Worm (Caenorhabditis elegans) whole organism, late embryonic: ENCODE measurements around the gene T22H9.1.

Experiments
- C08G9.2 ChIP-seq: sonication (generic microtip); optimal IDR thresholded peaks from 2 replicates; lab custom pipeline; 2016; ENCODE audit warnings: mild to moderate bottlenecking, missing genetic modification characterization, moderate library complexity, missing compliant biosample characterization
- C38D4.7 ChIP-seq: fragments of 200-800 bp; sonication (Bioruptor generic); optimal IDR thresholded peaks from 2 replicates; lab custom pipeline; 2018; ENCODE audit warnings: mild to moderate bottlenecking, missing genetic modification characterization, moderate library complexity, missing compliant biosample characterization
- F13H6.1 ChIP-seq: sonication (generic microtip); optimal IDR thresholded peaks from 2 replicates; lab custom pipeline; 2016; ENCODE audit warnings: missing genetic modification characterization, missing compliant biosample characterization
- K02D7.2 ChIP-seq: sonication (generic microtip); optimal IDR thresholded peaks from 2 replicates; lab custom pipeline; 2017; ENCODE audit warnings: mild to moderate bottlenecking, missing genetic modification characterization, missing compliant biosample characterization
- ceh-14 ChIP-seq: sonication (generic microtip); optimal IDR thresholded peaks from 2 replicates; lab custom pipeline; 2016; ENCODE audit warnings: missing genotype, missing genetic modification characterization, missing compliant biosample characterization
- ceh-18 ChIP-seq: sonication (generic microtip); optimal IDR thresholded peaks from 2 replicates; lab custom pipeline; 2016; ENCODE audit warnings: missing genetic modification characterization, missing compliant biosample characterization
- ceh-19 ChIP-seq: fragments of 200-800 bp; sonication (Bioruptor generic); optimal IDR thresholded peaks from 2 replicates; lab custom pipeline; 2018; ENCODE audit warnings: mild to moderate bottlenecking, missing genetic modification characterization, missing compliant biosample characterization
- ceh-2 ChIP-seq: sonication (generic microtip); optimal IDR thresholded peaks from 2 replicates; lab custom pipeline; 2016; ENCODE audit warnings: missing genotype, missing genetic modification characterization, missing compliant biosample characterization
- ceh-22 ChIP-seq: sonication (generic microtip); optimal IDR thresholded peaks from 2 replicates; lab custom pipeline; 2017; ENCODE audit warnings: missing biosample characterization, missing genetic modification characterization
- ceh-30 ChIP-seq: fragments of 150-350 bp; optimal IDR thresholded peaks from 2 replicates; lab custom pipeline; 2014; ENCODE audit warnings: missing biosample characterization, missing genetic modification characterization
- ceh-31 ChIP-seq: sonication (generic microtip); optimal IDR thresholded peaks from 2 replicates; lab custom pipeline; 2016; ENCODE audit warnings: missing genetic modification characterization, missing compliant biosample characterization
- ceh-45 ChIP-seq: fragments of 200-800 bp; sonication (Bioruptor generic); IDR thresholded peaks from 2 replicates; pipeline ENCODE4 v1.3.6; 2022; ENCODE audit warnings: missing genetic modification reagents, missing genetic modification characterization, missing compliant biosample characterization
- che-1 ChIP-seq: sonication (generic microtip); optimal IDR thresholded peaks from 2 replicates; lab custom pipeline; 2016; ENCODE audit warnings: mild to moderate bottlenecking, missing genetic modification characterization, missing compliant biosample characterization
- dmd-4 ChIP-seq: sonication (generic microtip); optimal IDR thresholded peaks from 2 replicates; lab custom pipeline; 2016; ENCODE audit warnings: borderline replicate concordance, missing genetic modification characterization, missing compliant biosample characterization
- elt-4 ChIP-seq: sonication (generic microtip); optimal IDR thresholded peaks from 2 replicates; lab custom pipeline; 2016; ENCODE audit warnings: missing genetic modification characterization, missing compliant biosample characterization
- eyg-1 ChIP-seq: sonication (generic microtip); optimal IDR thresholded peaks from 2 replicates; lab custom pipeline; 2016; ENCODE audit warnings: missing genotype, missing genetic modification characterization, missing compliant biosample characterization
- fax-1 ChIP-seq: sonication (generic microtip); optimal IDR thresholded peaks from 2 replicates; lab custom pipeline; 2016; ENCODE audit warnings: missing genotype, missing genetic modification characterization, missing compliant biosample characterization
- fkh-10 ChIP-seq: fragments of 150-350 bp; optimal IDR thresholded peaks from 2 replicates; lab custom pipeline; 2014; ENCODE audit warnings: missing biosample characterization, missing genetic modification reagents, missing genetic modification characterization
- fkh-6 ChIP-seq: sonication (generic microtip); optimal IDR thresholded peaks from 2 replicates; lab custom pipeline; 2016; ENCODE audit warnings: missing genetic modification characterization, missing compliant biosample characterization
- gmeb-2 ChIP-seq: sonication (generic microtip); optimal IDR thresholded peaks from 2 replicates; lab custom pipeline; 2016; ENCODE audit warnings: missing genetic modification characterization, inconsistent platforms, missing compliant biosample characterization
- hlh-13 ChIP-seq: fragments of 200-800 bp; sonication (Bioruptor generic); optimal IDR thresholded peaks from 2 replicates; lab custom pipeline; 2018; ENCODE audit warnings: mild to moderate bottlenecking, missing genetic modification characterization, missing compliant biosample characterization
- hlh-15 ChIP-seq: sonication (generic microtip); optimal IDR thresholded peaks from 2 replicates; lab custom pipeline; 2016; ENCODE audit warnings: missing genetic modification characterization, missing compliant biosample characterization
- hlh-30 ChIP-seq: sonication (generic microtip); optimal IDR thresholded peaks from 2 replicates; lab custom pipeline; 2017; ENCODE audit warnings: antibody characterized with exemption, missing genetic modification characterization, missing compliant biosample characterization; ENCODE audit not compliant: insufficient read depth
- hlh-6 ChIP-seq: sonication (generic microtip); optimal IDR thresholded peaks from 2 replicates; lab custom pipeline; 2016; ENCODE audit warnings: missing genotype, missing genetic modification characterization, missing compliant biosample characterization
- hlh-8 ChIP-seq: sonication (generic microtip); optimal IDR thresholded peaks from 2 replicates; lab custom pipeline; 2016; ENCODE audit warnings: missing genotype, missing genetic modification characterization, missing compliant biosample characterization
- lim-6 ChIP-seq: sonication (generic microtip); optimal IDR thresholded peaks from 2 replicates; lab custom pipeline; 2016; ENCODE audit warnings: missing genetic modification characterization, missing compliant biosample characterization
- lin-11 ChIP-seq: fragments of 200-800 bp; sonication (Bioruptor generic); optimal IDR thresholded peaks from 2 replicates; lab custom pipeline; 2018; ENCODE audit warnings: mild to moderate bottlenecking, missing genetic modification characterization, missing compliant biosample characterization
- madf-2 ChIP-seq: sonication (generic microtip); optimal IDR thresholded peaks from 2 replicates; lab custom pipeline; 2017; ENCODE audit warnings: missing genetic modification characterization, missing compliant biosample characterization
- mec-3 ChIP-seq: sonication (generic microtip); optimal IDR thresholded peaks from 2 replicates; lab custom pipeline; 2016; ENCODE audit warnings: borderline replicate concordance, missing genetic modification characterization, missing compliant biosample characterization
- nhr-232 ChIP-seq: sonication (generic microtip); optimal IDR thresholded peaks from 2 replicates; lab custom pipeline; 2016; ENCODE audit warnings: missing genetic modification characterization, missing compliant biosample characterization
- odd-2 ChIP-seq: sonication (generic microtip); optimal IDR thresholded peaks from 2 replicates; lab custom pipeline; 2017; ENCODE audit warnings: antibody characterized with exemption, mild to moderate bottlenecking, missing genetic modification characterization, missing compliant biosample characterization
- pha-2 ChIP-seq: sonication (generic microtip); optimal IDR thresholded peaks from 2 replicates; lab custom pipeline; 2017; ENCODE audit warnings: mild to moderate bottlenecking, missing genetic modification characterization, missing compliant biosample characterization
- sdc-2 ChIP-seq: sonication (generic microtip); optimal IDR thresholded peaks from 2 replicates; lab custom pipeline; 2016; ENCODE audit warnings: missing genotype, missing genetic modification characterization, missing compliant biosample characterization
- tbx-2 ChIP-seq: sonication (generic microtip); optimal IDR thresholded peaks from 2 replicates; lab custom pipeline; 2016; ENCODE audit warnings: missing genetic modification characterization, missing compliant biosample characterization
- zip-5 ChIP-seq: sonication (generic microtip); optimal IDR thresholded peaks from 2 replicates; lab custom pipeline; 2016; ENCODE audit warnings: missing genetic modification characterization, missing compliant biosample characterization
- ztf-16 ChIP-seq: sonication (generic microtip); optimal IDR thresholded peaks from 2 replicates; lab custom pipeline; 2017; ENCODE audit warnings: missing genetic modification characterization, missing compliant biosample characterization

Gene T22H9.1

ce11 chrV:331245-331644, 28.3 kb upstream of the T22H9.1 start:
- TF ChIP-seq K02D7.2 (tag; lab: Kevin White, UChicago) (no peak), hlh-8 (tag; lab: Kevin White, UChicago) (no peak), odd-2 (no peak), zip-5 (no peak), che-1 (no peak), ztf-16 (tag; lab: Kevin White, UChicago) (no peak), hlh-15 (tag; lab: Kevin White, UChicago) (no peak), elt-4 (tag; lab: Kevin White, UChicago) (no peak), eyg-1 (tag; lab: Kevin White, UChicago) (no peak), ceh-30 (tag; lab: Kevin White, UChicago) (no peak), hlh-30 (no peak), lim-6 (tag; lab: Kevin White, UChicago) (no peak), ceh-18 (no peak), fax-1 (tag; lab: Kevin White, UChicago) (no peak), gmeb-2 (no peak), ceh-22 (tag; lab: Kevin White, UChicago) (no peak), tbx-2 (tag; lab: Kevin White, UChicago) (no peak), madf-2 (tag; lab: Kevin White, UChicago) (no peak)

- TF ChIP-seq C38D4.7 (GFP tag; lab: Kevin White, UChicago) (no peak), hlh-13 (GFP tag; lab: Kevin White, UChicago) (no peak), fkh-10 (GFP tag; lab: Kevin White, UChicago) (no peak)
These were observed 27.0 kb upstream of the T22H9.1 start for ce11 chrV:332585-332984.

- TF ChIP-seq gmeb-2, result no peak
- no peak for TF ChIP-seq lin-11
- no peak for TF ChIP-seq ceh-45
- no peak for TF ChIP-seq tbx-2 (tag; lab: Kevin White, UChicago)
- TF ChIP-seq elt-4 (tag; lab: Kevin White, UChicago), result no peak
- TF ChIP-seq mec-3, result no peak
- no peak for TF ChIP-seq ceh-19 (GFP tag; lab: Kevin White, UChicago)
- no peak for TF ChIP-seq nhr-232 (tag; lab: Kevin White, UChicago)
- TF ChIP-seq pha-2 (tag; lab: Kevin White, UChicago), result no peak
- TF ChIP-seq dmd-4 (tag; lab: Kevin White, UChicago), result no peak
- TF ChIP-seq ceh-14, result no peak
- no peak for TF ChIP-seq fkh-6
- no peak for TF ChIP-seq hlh-6 (tag; lab: Kevin White, UChicago)
- no peak for TF ChIP-seq ceh-2 (tag; lab: Kevin White, UChicago)
- no peak for TF ChIP-seq ceh-31 (tag; lab: Kevin White, UChicago)
- TF ChIP-seq hlh-8 (tag; lab: Kevin White, UChicago), result no peak
- no peak for TF ChIP-seq che-1
These were observed 25.9 kb upstream of the T22H9.1 start for ce11 chrV:333713-334112.

ce11 chrV:336350-336749, 23.2 kb upstream of the T22H9.1 start, which contains the start of gene dmd-8:
dmd-8 (minus strand) TSS chrV:336450.
- TF ChIP-seq sdc-2 (tag; lab: Kevin White, UChicago), result no peak

ce11 chrV:342346-342745, 17.2 kb upstream of the T22H9.1 start:
- TF ChIP-seq K02D7.2 (tag; lab: Kevin White, UChicago), result no peak
- TF ChIP-seq hlh-15 (tag; lab: Kevin White, UChicago), result no peak
- TF ChIP-seq ceh-45, result no peak
- no peak for TF ChIP-seq F13H6.1 (tag; lab: Kevin White, UChicago)
- TF ChIP-seq C08G9.2, result no peak
- TF ChIP-seq zip-5, result no peak
- TF ChIP-seq fkh-6, result no peak
- TF ChIP-seq mec-3, result no peak
